Fruit fly (Drosophila melanogaster) whole organism, adult: Measurements from ENCODE around the gene Prp5.

Source experiments
- CG11617 ChIP-seq: fragments of 200-800 bp; sonication (Bioruptor generic); optimal IDR thresholded peaks from 2 replicates; lab custom pipeline; 2017; ENCODE audit warnings: mild to moderate bottlenecking, missing biosample characterization, missing genetic modification reagents, missing genetic modification characterization
- CG12768 ChIP-seq: fragments of 200-800 bp; sonication (Bioruptor generic); optimal IDR thresholded peaks from 2 replicates; lab custom pipeline; 2017; ENCODE audit warnings: missing biosample characterization, missing genetic modification characterization, mild to moderate bottlenecking, moderate library complexity, missing genetic modification reagents
- CG14711 ChIP-seq: fragments of 200-800 bp; sonication (Bioruptor generic); optimal IDR thresholded peaks from 2 replicates; lab custom pipeline; 2018; ENCODE audit warnings: missing biosample characterization, mild to moderate bottlenecking, missing genetic modification characterization, moderate library complexity
- CG33017 ChIP-seq: fragments of 200-800 bp; sonication (Bioruptor generic); optimal IDR thresholded peaks from 2 replicates; lab custom pipeline; 2018; ENCODE audit warnings: missing biosample characterization, mild to moderate bottlenecking, missing genetic modification characterization, moderate library complexity
- CG5204 ChIP-seq: fragments of 200-800 bp; sonication (Bioruptor generic); optimal IDR thresholded peaks from 2 replicates; lab custom pipeline; 2016; ENCODE audit warnings: missing biosample characterization, missing genetic modification characterization
- CG7045 ChIP-seq: fragments of 200-800 bp; sonication (Bioruptor generic); optimal IDR thresholded peaks from 2 replicates; lab custom pipeline; 2017; ENCODE audit warnings: missing biosample characterization, mild to moderate bottlenecking, missing genetic modification characterization
- CG7101 ChIP-seq: fragments of 200-800 bp; sonication (Bioruptor generic); optimal IDR thresholded peaks from 2 replicates; lab custom pipeline; 2018; ENCODE audit warnings: missing biosample characterization, mild to moderate bottlenecking, missing genetic modification characterization, moderate library complexity
- Clk ChIP-seq: fragments of 200-800 bp; sonication (Bioruptor generic); optimal IDR thresholded peaks from 2 replicates; lab custom pipeline; 2017; ENCODE audit warnings: missing biosample characterization, missing genetic modification characterization
- Hr96 ChIP-seq: fragments of 200-800 bp; sonication (Bioruptor generic); optimal IDR thresholded peaks from 2 replicates; lab custom pipeline; 2016; ENCODE audit warnings: missing biosample characterization, missing genetic modification characterization
- bab1 ChIP-seq: fragments of 200-800 bp; sonication (Bioruptor generic); optimal IDR thresholded peaks from 3 replicates; lab custom pipeline; 2019; ENCODE audit warnings: missing biosample characterization, mild to moderate bottlenecking, missing genetic modification characterization, moderate library complexity
- cnc ChIP-seq, 2 experiments: fragments of >200 bp; optimal IDR thresholded peaks; 2 replicates each; lab custom pipeline; 2017
- pad ChIP-seq: fragments of 200-800 bp; sonication (Bioruptor generic); optimal IDR thresholded peaks from 3 replicates; lab custom pipeline; 2017; ENCODE audit warnings: missing biosample characterization, missing genetic modification characterization, mild to moderate bottlenecking, moderate library complexity, missing genetic modification reagents

DNA sequence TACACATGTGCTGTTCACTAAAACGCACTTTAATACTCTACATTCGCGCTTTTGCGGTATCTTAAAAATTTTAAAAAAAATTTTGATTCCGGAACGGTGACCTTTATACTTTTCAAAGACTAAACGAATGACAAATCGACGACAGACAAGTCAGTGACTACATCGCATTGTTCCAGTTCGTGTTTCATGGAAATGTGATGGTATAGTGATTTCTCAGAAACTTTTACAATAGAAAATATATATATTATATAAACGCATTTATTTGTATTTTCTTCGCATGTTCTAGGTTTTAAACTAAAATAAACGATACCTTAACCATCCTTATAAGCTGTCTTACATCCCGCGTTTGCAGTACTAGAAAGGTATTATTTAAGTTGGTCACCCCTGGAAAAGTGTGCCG lies 16.0 kb downstream of the Prp5 start, which contains the start of gene Pp1-13C:
- TF ChIP-seq Clk (GFP tag; lab: Kevin White, UChicago) (no peak), pad (GFP tag; lab: Kevin White, UChicago) (no peak), CG12768 (GFP tag; lab: Kevin White, UChicago) (no peak), bab1 (GFP tag; lab: Kevin White, UChicago) (no peak), CG7045 (GFP tag; lab: Kevin White, UChicago) (no peak), CG11617 (GFP tag; lab: Kevin White, UChicago) (no peak), CG14711 (no peak), Hr96 (GFP tag; lab: Kevin White, UChicago) (no peak), cnc (optimal IDR thresholded peaks at IDR 0.05; lab: Kevin White, UChicago) (no peak), CG7101 (tag; lab: Kevin White, UChicago) (no peak), CG5204 (GFP tag; lab: Kevin White, UChicago) (no peak), CG33017 (no peak)
